Fruit fly (Drosophila melanogaster) Kc167 (cell line): Measurements from ENCODE around the gene Atac2.

ENCODE experiments used
- Myc ChIP-seq: fragments of >200 bp; optimal IDR thresholded peaks from 2 replicates; lab custom pipeline; 2017; ENCODE audit warnings: missing external identifiers
- Sin3A ChIP-seq: fragments of >200 bp; optimal IDR thresholded peaks from 2 replicates; lab custom pipeline; 2018; ENCODE audit warnings: missing external identifiers
- h ChIP-seq: fragments of >200 bp; optimal IDR thresholded peaks from 3 replicates; lab custom pipeline; 2018; ENCODE audit warnings: missing external identifiers
- insv ChIP-seq: fragments of >200 bp; optimal IDR thresholded peaks from 3 replicates; lab custom pipeline; 2018; ENCODE audit warnings: missing external identifiers
- psq ChIP-seq: fragments of >200 bp; optimal IDR thresholded peaks from 2 replicates; lab custom pipeline; 2017; ENCODE audit warnings: missing external identifiers
- ttk ChIP-seq: sonication (Bioruptor generic); optimal IDR thresholded peaks from 2 replicates; lab custom pipeline; 2017; ENCODE audit warnings: missing external identifiers

DNA sequence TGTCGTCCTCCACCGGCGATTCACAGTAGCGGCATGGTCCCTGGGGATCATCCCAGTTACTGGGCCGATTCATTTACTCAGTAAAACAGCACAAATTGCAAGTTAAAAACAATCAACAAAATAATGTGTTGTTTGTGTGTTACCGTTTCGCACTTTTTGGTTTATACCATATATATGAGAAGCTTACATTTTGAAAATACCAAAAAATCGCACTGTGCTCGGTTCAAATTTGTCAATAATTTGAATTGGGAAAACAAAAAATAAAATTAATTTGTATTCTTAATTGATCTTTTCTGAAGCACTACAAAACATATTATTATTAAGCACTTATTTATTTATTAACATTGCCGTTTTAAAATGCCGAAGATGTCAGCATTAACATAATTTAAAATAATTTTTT lies at the start of gene Atac2:
- no peak for TF ChIP-seq insv (lab: Kevin White, UChicago)
- no peak for TF ChIP-seq ttk (lab: Kevin White, UChicago)
- no peak for TF ChIP-seq psq
- no peak for TF ChIP-seq Myc (lab: Kevin White, UChicago)
- no peak for TF ChIP-seq h
- no peak for TF ChIP-seq Sin3A (lab: Kevin White, UChicago)
